Fruit fly (Drosophila melanogaster) S2 (cell line): Measurements from ENCODE around the gene Pka-R1.

Experiments used
- CG8478 ChIP-seq: fragments of >200 bp; optimal IDR thresholded peaks from 2 replicates; lab custom pipeline; 2018
- CTCF ChIP-seq, 2 experiments: fragments of >200 bp; optimal IDR thresholded peaks; 2 replicates each; lab custom pipeline; 2018

DNA sequence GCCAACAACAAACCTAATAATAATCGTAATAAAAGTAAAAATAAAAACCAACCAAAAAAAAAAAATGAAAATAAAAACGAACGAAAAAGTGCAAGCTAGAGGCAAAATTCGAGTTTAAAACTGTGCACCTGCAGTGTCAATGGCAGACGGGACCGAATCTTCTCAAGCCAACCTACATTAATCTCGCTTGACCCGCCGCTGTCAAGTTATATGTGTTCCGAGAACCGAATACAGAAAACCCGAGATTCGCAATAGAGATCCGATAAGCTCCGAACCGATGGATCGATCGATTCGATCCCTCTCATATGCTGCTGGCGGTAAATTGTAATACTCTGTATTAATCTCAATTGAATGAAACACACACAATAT lies 43.3 kb upstream of the Pka-R1 start:
- no peak for TF ChIP-seq CTCF (optimal IDR thresholded peaks at IDR 0.05; lab: Kevin White, UChicago)
- no peak for TF ChIP-seq CG8478 (lab: Kevin White, UChicago)
